Fruit fly (Drosophila melanogaster): ENCODE results near the gene CG33181.

DNA sequence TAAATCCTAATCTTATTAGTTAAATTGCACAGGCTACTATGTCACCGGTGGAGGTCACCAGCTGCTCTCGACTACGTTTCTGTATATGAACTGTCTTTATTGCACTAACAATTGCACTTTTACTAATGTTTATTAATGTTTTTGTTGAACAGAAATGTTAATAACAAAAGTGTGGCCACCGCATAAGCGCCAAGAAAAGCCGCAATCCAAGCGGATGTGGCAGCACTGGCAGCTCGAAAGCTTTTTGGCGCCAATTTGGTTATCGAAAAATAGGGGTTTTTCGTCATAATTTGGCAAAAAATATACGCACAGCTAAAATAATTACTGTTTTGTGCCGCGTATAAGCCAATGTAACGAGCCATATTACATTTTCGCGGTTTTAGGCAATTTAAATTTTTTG is 47.0 kb upstream of the CG33181 start, which contains the start of gene CG12123:
- TF ChIP-seq gl (tag; optimal IDR thresholded peaks at IDR 0.05): no peak
- TF ChIP-seq Pif1B (GFP tag; optimal IDR thresholded peaks at IDR 0.05): no peak
- TF ChIP-seq CG8301 (tag; optimal IDR thresholded peaks at IDR 0.05): no peak
